Fruit fly (Drosophila melanogaster): ENCODE data around the gene Dph4.

The Dph4 gene

dm6 chr3R:5648569-5649476, 24.9 kb upstream of the Dph4 start, which contains the start of the genes MTA1-like and Sec23 (continued):
- TF ChIP-seq CG8359 (GFP tag; optimal IDR thresholded peaks at IDR 0.05; ENCODE audit: borderline replicate concordance) (no peak), Scr (GFP tag; IDR thresholded peaks at IDR 0.05; ENCODE audit: partially characterized antibody) (peak; percentile 98), chinmo (GFP tag; IDR thresholded peaks at IDR 0.05; ENCODE audit: partially characterized antibody) (peak; percentile 96), amos (GFP tag; IDR thresholded peaks at IDR 0.05; ENCODE audit: partially characterized antibody) (peak; percentile 92), stc (GFP tag; IDR thresholded peaks at IDR 0.05) (no peak), CG4404 (GFP tag; IDR thresholded peaks at IDR 0.05) (peak; percentile 35; the same call in 1 of the 2 replicates), CG10462 (GFP tag; optimal IDR thresholded peaks at IDR 0.05) (peak; percentile 31), CG17359 (tag; optimal IDR thresholded peaks at IDR 0.05) (peak; percentile 16), CG5953 (GFP tag; IDR thresholded peaks at IDR 0.05) (no peak), CG3065 (GFP tag; optimal IDR thresholded peaks at IDR 0.05) (no peak), CG2116 (GFP tag; optimal IDR thresholded peaks at IDR 0.05) (peak; percentile 97), en (GFP tag; optimal IDR thresholded peaks at IDR 0.05) (no peak), CG12104 (GFP tag; optimal IDR thresholded peaks at IDR 0.05) (peak; percentile 53), CG10565 (GFP tag; optimal IDR thresholded peaks at IDR 0.05) (no peak), zfh1 (GFP tag; IDR thresholded peaks at IDR 0.05) (0 out of 3 replicates have a peak, but pooled peaks have one; percentile 27), CG3838 (GFP tag; optimal IDR thresholded peaks at IDR 0.05) (no peak), ranshi (GFP tag; IDR thresholded peaks at IDR 0.05) (0 out of 2 replicates have a peak, but pooled peaks have one; percentile 19), Bdp1 (GFP tag; optimal IDR thresholded peaks at IDR 0.05) (no peak), grau (tag; optimal IDR thresholded peaks at IDR 0.05) (peak; percentile 63), ewg (GFP tag; optimal IDR thresholded peaks at IDR 0.05) (peak; percentile 41), NFAT (GFP tag; IDR thresholded peaks at IDR 0.05) (no peak), NK7.1 (GFP tag; optimal IDR thresholded peaks at IDR 0.05) (no peak), CG9609 (GFP tag; optimal IDR thresholded peaks at IDR 0.05) (peak; percentile 22), tap (tag; optimal IDR thresholded peaks at IDR 0.05) (peak; percentile 46), sc (optimal IDR thresholded peaks at IDR 0.05) (no peak), sc (GFP tag; optimal IDR thresholded peaks at IDR 0.05) (peak; percentile 35), CrebB (tag; optimal IDR thresholded peaks at IDR 0.05) (no peak), CG18476 (GFP tag; optimal IDR thresholded peaks at IDR 0.05) (peak; percentile 11), CG17328 (GFP tag; IDR thresholded peaks at IDR 0.05) (no peak), Pdp1 (GFP tag; optimal IDR thresholded peaks at IDR 0.05) (peak in 1 of 2 experiments; percentile 22), sug (tag; optimal IDR thresholded peaks at IDR 0.05) (peak; percentile 64), CG4730 (GFP tag; IDR thresholded peaks at IDR 0.05) (no peak), Nf-YA (GFP tag; IDR thresholded peaks at IDR 0.05) (no peak), vvl (GFP tag; IDR thresholded peaks at IDR 0.05) (peak; percentile 50; the same call in 1 of the 2 replicates), fd102C (GFP tag; optimal IDR thresholded peaks at IDR 0.05) (no peak), Bgb (GFP tag; IDR thresholded peaks at IDR 0.05; ENCODE audit: partially characterized antibody) (peak; percentile 88), oc (tag; optimal IDR thresholded peaks at IDR 0.05) (no peak), esg (GFP tag; conservative IDR thresholded peaks at IDR 0.05) (no peak), CG18619 (GFP tag; optimal IDR thresholded peaks at IDR 0.05) (peak; percentile 57), jing (GFP tag; optimal IDR thresholded peaks at IDR 0.05) (no peak), wor (GFP tag; IDR thresholded peaks at IDR 0.05) (no peak), CG2712 (tag; optimal IDR thresholded peaks at IDR 0.05) (peak; percentile 69), Adf1 (GFP tag; IDR thresholded peaks at IDR 0.05) (no peak), CG34376 (GFP tag; optimal IDR thresholded peaks at IDR 0.05) (peak; percentile 46), lola (GFP tag; optimal IDR thresholded peaks at IDR 0.05) (peak in 1 of 3 experiments; percentile 61), Hand (GFP tag; optimal IDR thresholded peaks at IDR 0.05) (no peak), Atf6 (GFP tag; IDR thresholded peaks at IDR 0.05) (no peak), Dip3 (GFP tag; optimal IDR thresholded peaks at IDR 0.05) (peak; percentile 5)
